Worm (Caenorhabditis elegans) whole organism, young adult: ENCODE measurements around the gene col-88.
"Not testable (repeated sequence)": the region's sequence is repeated elsewhere in the genome, so short reads cannot be mapped to it uniquely, and the experiment has no call there.

Experiments
- B0035.1 ChIP-seq: sonication (generic microtip); optimal IDR thresholded peaks from 2 replicates; lab custom pipeline; 2016; ENCODE audit warnings: missing genetic modification characterization, mild to moderate bottlenecking, missing compliant biosample characterization, missing genotype, missing genetic modification reagents
- B0261.1 ChIP-seq: sonication (generic microtip); optimal IDR thresholded peaks from 2 replicates; lab custom pipeline; 2016; ENCODE audit warnings: mild to moderate bottlenecking, missing genetic modification characterization, moderate library complexity, missing compliant biosample characterization
- B0336.3 ChIP-seq: fragments of 200-800 bp; sonication (Bioruptor generic); IDR thresholded peaks from 2 replicates; pipeline ENCODE4 v1.3.6; 2022; ENCODE audit warnings: missing genetic modification characterization, missing compliant biosample characterization
- C06A6.2 ChIP-seq: fragments of 200-800 bp; sonication (Bioruptor generic); conservative IDR thresholded peaks from 2 replicates; pipeline ENCODE4 v1.3.6; 2022; ENCODE audit warnings: missing genetic modification characterization, missing compliant biosample characterization
- D2030.7 ChIP-seq: fragments of 200-800 bp; sonication (Bioruptor generic); IDR thresholded peaks from 2 replicates; pipeline ENCODE4 v1.3.6; 2022; ENCODE audit warnings: missing genetic modification reagents, missing genetic modification characterization, missing compliant biosample characterization
- K12H6.12 ChIP-seq: fragments of 200-800 bp; sonication (Bioruptor generic); optimal IDR thresholded peaks from 2 replicates; lab custom pipeline; 2018; ENCODE audit warnings: mild to moderate bottlenecking, missing genetic modification characterization, missing compliant biosample characterization
- T07F8.4 ChIP-seq: sonication (generic microtip); optimal IDR thresholded peaks from 2 replicates; lab custom pipeline; 2016; ENCODE audit warnings: mild to moderate bottlenecking, missing genetic modification characterization, moderate library complexity, missing compliant biosample characterization
- Y53G8AR.9 ChIP-seq: fragments of 200-800 bp; sonication (Bioruptor generic); conservative IDR thresholded peaks from 2 replicates; pipeline ENCODE4 v1.3.6; 2022; ENCODE audit warnings: missing genetic modification reagents, missing genetic modification characterization, missing compliant biosample characterization
- Y67H2A.10 ChIP-seq: fragments of 200-800 bp; sonication (Bioruptor generic); conservative IDR thresholded peaks from 2 replicates; pipeline ENCODE4 v1.3.6; 2022; ENCODE audit warnings: missing genetic modification reagents, missing genetic modification characterization, missing compliant biosample characterization
- Y95B8A.8 ChIP-seq: fragments of 200-800 bp; sonication (Bioruptor generic); IDR thresholded peaks from 2 replicates; pipeline ENCODE4 v1.3.6; 2022; ENCODE audit warnings: missing genetic modification reagents, missing genetic modification characterization, missing compliant biosample characterization
- ZK185.1 ChIP-seq: sonication (generic microtip); optimal IDR thresholded peaks from 2 replicates; lab custom pipeline; 2016; ENCODE audit warnings: mild to moderate bottlenecking, missing genetic modification characterization, missing compliant biosample characterization; ENCODE audit not compliant: poor library complexity, severe bottlenecking
- akir-1 ChIP-seq: fragments of 200-800 bp; sonication (Bioruptor generic); optimal IDR thresholded peaks from 2 replicates; lab custom pipeline; 2018; ENCODE audit warnings: mild to moderate bottlenecking, missing genetic modification characterization, moderate library complexity, missing compliant biosample characterization
- aptf-3 ChIP-seq: fragments of 200-800 bp; sonication (Bioruptor generic); IDR thresholded peaks from 2 replicates; pipeline ENCODE4 v1.3.6; 2022; ENCODE audit warnings: missing genetic modification characterization, missing compliant biosample characterization
- attf-3 ChIP-seq: fragments of 200-800 bp; sonication (Bioruptor generic); conservative IDR thresholded peaks from 2 replicates; pipeline ENCODE4 v1.3.6; 2022; ENCODE audit warnings: missing genetic modification reagents, missing genetic modification characterization, missing compliant biosample characterization
- ceh-100 ChIP-seq: fragments of 200-800 bp; sonication (Bioruptor generic); IDR thresholded peaks from 2 replicates; pipeline ENCODE4 v1.3.6; 2022; ENCODE audit warnings: missing genetic modification reagents, missing genetic modification characterization, missing compliant biosample characterization
- ceh-79 ChIP-seq: sonication (generic microtip); optimal IDR thresholded peaks from 2 replicates; lab custom pipeline; 2017; ENCODE audit warnings: mild to moderate bottlenecking, missing genetic modification characterization, missing compliant biosample characterization
- dpff-1 ChIP-seq: sonication (generic microtip); optimal IDR thresholded peaks from 2 replicates; lab custom pipeline; 2017; ENCODE audit warnings: mild to moderate bottlenecking, missing genetic modification characterization, missing compliant biosample characterization
- egrh-3 ChIP-seq: fragments of 200-800 bp; sonication (Bioruptor generic); IDR thresholded peaks from 2 replicates; pipeline ENCODE4 v1.3.6; 2022; ENCODE audit warnings: missing genetic modification reagents, missing genetic modification characterization, missing compliant biosample characterization
- fkh-3 ChIP-seq: sonication (generic microtip); optimal IDR thresholded peaks from 2 replicates; lab custom pipeline; 2016; ENCODE audit warnings: mild to moderate bottlenecking, missing genetic modification characterization, missing compliant biosample characterization
- gei-17 ChIP-seq: fragments of 200-800 bp; sonication (Bioruptor generic); optimal IDR thresholded peaks from 2 replicates; lab custom pipeline; 2018; ENCODE audit warnings: mild to moderate bottlenecking, missing genetic modification characterization, missing compliant biosample characterization
- hlh-26 ChIP-seq: fragments of 200-800 bp; sonication (Bioruptor generic); conservative IDR thresholded peaks from 2 replicates; pipeline ENCODE4 v1.3.6; 2022; ENCODE audit warnings: missing genetic modification reagents, missing genetic modification characterization, missing compliant biosample characterization
- hmg-1.2 ChIP-seq: fragments of 200-800 bp; sonication (Bioruptor generic); IDR thresholded peaks from 2 replicates; pipeline ENCODE4 v1.3.6; 2022; ENCODE audit warnings: missing genetic modification reagents, missing genetic modification characterization, missing compliant biosample characterization
- lsl-1 ChIP-seq: fragments of 200-800 bp; sonication (Bioruptor generic); optimal IDR thresholded peaks from 2 replicates; lab custom pipeline; 2018; ENCODE audit warnings: mild to moderate bottlenecking, missing genetic modification characterization, moderate library complexity, missing compliant biosample characterization
- lsy-27 ChIP-seq: sonication (generic microtip); optimal IDR thresholded peaks from 2 replicates; lab custom pipeline; 2017; ENCODE audit warnings: missing genetic modification characterization, mild to moderate bottlenecking, missing compliant biosample characterization, antibody characterized with exemption, missing genotype, borderline replicate concordance; ENCODE audit not compliant: insufficient read depth
- madf-6 ChIP-seq: fragments of 200-800 bp; sonication (Bioruptor generic); IDR thresholded peaks from 2 replicates; pipeline ENCODE4 v1.3.6; 2022; ENCODE audit warnings: missing genetic modification reagents, missing genetic modification characterization, missing compliant biosample characterization
- madf-8 ChIP-seq: fragments of 200-800 bp; sonication (Bioruptor generic); conservative IDR thresholded peaks from 2 replicates; pipeline ENCODE4 v1.3.6; 2022; ENCODE audit warnings: missing genetic modification reagents, missing genetic modification characterization, missing compliant biosample characterization
- mcd-1 ChIP-seq: fragments of 200-800 bp; sonication (Bioruptor generic); IDR thresholded peaks from 2 replicates; pipeline ENCODE4 v1.3.6; 2022; ENCODE audit warnings: missing genetic modification reagents, missing genetic modification characterization, missing compliant biosample characterization
- nfyb-1 ChIP-seq: fragments of 200-800 bp; sonication (Bioruptor generic); IDR thresholded peaks from 2 replicates; pipeline ENCODE4 v1.3.6; 2022; ENCODE audit warnings: missing genetic modification reagents, missing genetic modification characterization, missing compliant biosample characterization
- nhr-90 ChIP-seq: sonication (generic microtip); optimal IDR thresholded peaks from 2 replicates; lab custom pipeline; 2016; ENCODE audit warnings: missing genotype, mild to moderate bottlenecking, missing genetic modification characterization, missing compliant biosample characterization
- pbrm-1 ChIP-seq: fragments of 200-800 bp; sonication (Bioruptor generic); IDR thresholded peaks from 2 replicates; pipeline ENCODE4 v1.3.6; 2022; ENCODE audit warnings: missing genetic modification reagents, missing genetic modification characterization, missing compliant biosample characterization
- repo-1 ChIP-seq: sonication (generic microtip); optimal IDR thresholded peaks from 2 replicates; lab custom pipeline; 2017; ENCODE audit warnings: mild to moderate bottlenecking, missing genetic modification characterization, missing compliant biosample characterization
- rpc-1 ChIP-seq, 2 experiments: fragments of 150-350 bp in 1 of 2; sonication (generic microtip) in 1 of 2; optimal IDR thresholded peaks; 2 replicates each; lab custom pipeline; 2014 to 2018; ENCODE audit warnings: missing biosample characterization in 1 of 2, missing genetic modification characterization in 1 of 2, missing genetic modification reagents in 1 of 2, missing genotype in 1 of 2
- sdz-38 ChIP-seq: sonication (generic microtip); optimal IDR thresholded peaks from 2 replicates; lab custom pipeline; 2016; ENCODE audit warnings: missing genotype, missing genetic modification characterization, missing compliant biosample characterization
- snpc-3.4 ChIP-seq: sonication (generic microtip); optimal IDR thresholded peaks from 2 replicates; lab custom pipeline; 2017; ENCODE audit warnings: missing genetic modification characterization, mild to moderate bottlenecking, missing compliant biosample characterization, antibody characterized with exemption, moderate library complexity, missing genotype, missing genetic modification reagents
- somi-1 ChIP-seq: fragments of 200-800 bp; sonication (Bioruptor generic); optimal IDR thresholded peaks from 2 replicates; lab custom pipeline; 2018; ENCODE audit warnings: mild to moderate bottlenecking, missing genetic modification characterization, missing compliant biosample characterization
- tbp1 ChIP-seq: fragments of 200-800 bp; sonication (Bioruptor generic); optimal IDR thresholded peaks from 2 replicates; lab custom pipeline; 2018; ENCODE audit warnings: mild to moderate bottlenecking, missing genetic modification characterization, missing compliant biosample characterization
- unc-130 ChIP-seq: sonication (generic microtip); optimal IDR thresholded peaks from 2 replicates; lab custom pipeline; 2016; ENCODE audit warnings: missing genetic modification reagents, missing genetic modification characterization, missing compliant biosample characterization
- zfh-2 ChIP-seq: fragments of 200-800 bp; sonication (Bioruptor generic); conservative IDR thresholded peaks from 2 replicates; pipeline ENCODE4 v1.3.6; 2022; ENCODE audit warnings: missing genetic modification reagents, missing genetic modification characterization, missing compliant biosample characterization
- ztf-25 ChIP-seq: fragments of 200-800 bp; sonication (Bioruptor generic); IDR thresholded peaks from 2 replicates; pipeline ENCODE4 v1.3.6; 2022; ENCODE audit warnings: missing genetic modification reagents, missing genetic modification characterization, missing compliant biosample characterization
- ztf-26 ChIP-seq: sonication (generic microtip); optimal IDR thresholded peaks from 2 replicates; lab custom pipeline; 2017; ENCODE audit warnings: missing genetic modification characterization, missing compliant biosample characterization

The col-88 gene

DNA sequence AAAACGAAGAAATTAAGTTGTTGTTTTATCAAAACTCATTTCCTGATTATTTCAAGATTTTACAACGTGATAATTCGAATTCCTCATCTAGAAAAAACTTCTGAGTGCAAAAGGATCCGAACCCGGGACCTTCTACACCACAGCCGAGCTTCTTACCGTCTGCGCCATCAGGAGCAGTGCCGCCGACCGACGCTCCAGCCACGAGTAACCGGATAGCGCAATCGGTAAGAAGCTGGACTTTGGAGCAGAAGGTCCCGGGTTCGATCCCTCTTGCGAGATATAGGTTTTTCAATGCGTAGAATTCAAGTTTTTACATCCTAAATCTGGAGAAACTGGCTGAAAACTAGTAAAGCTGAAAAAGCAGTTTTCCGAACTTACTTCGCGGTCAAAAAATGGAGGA lies 12.8 kb downstream of the col-88 start:
- 0 out of 2 replicates have a peak, but pooled peaks have one; percentile 42 for TF ChIP-seq D2030.7 (GFP tag; lab: Robert Waterston, UW)
- no peak for TF ChIP-seq madf-8 (GFP tag; lab: Robert Waterston, UW)
- peak; percentile 31; the same call in 1 of the 2 replicates for TF ChIP-seq mcd-1 (GFP tag; lab: Robert Waterston, UW)
- peak; percentile 46 for TF ChIP-seq zfh-2 (GFP tag; lab: Robert Waterston, UW)
- peak; percentile 30; the same call in 1 of the 2 replicates for TF ChIP-seq egrh-3 (GFP tag; lab: Robert Waterston, UW)

DNA sequence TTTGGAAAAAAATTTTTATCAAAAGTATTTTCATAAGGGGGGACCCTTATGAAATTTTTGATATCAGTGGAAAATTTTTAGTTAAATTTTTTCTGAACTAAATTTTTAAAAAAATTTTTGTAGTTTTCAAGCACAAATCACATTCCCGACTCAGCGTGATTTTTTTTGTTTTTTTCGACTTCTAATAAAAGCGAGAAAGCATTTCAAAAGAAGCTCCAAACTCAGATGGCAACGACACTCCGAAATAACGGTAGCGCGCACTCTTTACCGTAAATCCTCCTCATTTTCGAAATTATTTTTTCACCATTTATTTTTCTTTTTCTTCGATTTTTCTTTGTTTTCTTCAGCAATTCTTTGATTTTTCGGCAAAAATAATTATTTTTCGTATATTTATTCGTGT lies 16.4 kb downstream of the col-88 start:
- peak; percentile 52; the same call in 1 of the 2 replicates for TF ChIP-seq attf-3 (GFP tag; lab: Robert Waterston, UW)
- TF ChIP-seq, all 124 proteins: peak for 1; not testable (repeated sequence) for 123

DNA sequence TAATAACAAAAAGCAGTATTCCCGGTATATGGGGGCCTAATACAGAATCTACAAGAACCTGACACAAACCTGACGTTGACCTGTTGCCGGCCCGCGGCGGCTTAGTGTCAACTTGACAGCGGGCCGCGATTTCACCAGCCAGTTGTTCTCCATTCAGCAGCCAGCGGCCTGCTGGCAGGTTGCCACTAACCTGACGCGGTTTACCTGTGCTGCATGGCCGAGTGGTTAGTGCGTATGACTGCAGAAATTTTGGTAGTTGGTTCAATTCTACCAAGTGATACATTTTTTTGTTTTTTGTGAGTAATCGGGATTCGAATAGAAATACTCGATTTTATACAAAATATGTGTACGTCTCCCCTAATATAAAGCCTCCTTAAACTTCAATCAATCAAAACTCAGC lies 17.9 kb downstream of the col-88 start:
- peak; percentile 33; the same call in 1 of the 2 replicates for TF ChIP-seq nfyb-1 (GFP tag; lab: Robert Waterston, UW)
- TF ChIP-seq madf-6 (GFP tag; lab: Robert Waterston, UW) = 0 out of 2 replicates have a peak, but pooled peaks have one; percentile 15
- TF ChIP-seq D2030.7 (GFP tag; lab: Robert Waterston, UW) = peak; percentile 50
- TF ChIP-seq tbp1 = peak; percentile 75
- TF ChIP-seq B0261.1 (tag; lab: Kevin White, UChicago) = peak; percentile 35
- TF ChIP-seq rpc-1 (optimal IDR thresholded peaks at IDR 0.05; lab: Kevin White, UChicago) = not testable (repeated sequence)
- peak; percentile 32 for TF ChIP-seq rpc-1 (tag; optimal IDR thresholded peaks at IDR 0.05; lab: Kevin White, UChicago)

DNA sequence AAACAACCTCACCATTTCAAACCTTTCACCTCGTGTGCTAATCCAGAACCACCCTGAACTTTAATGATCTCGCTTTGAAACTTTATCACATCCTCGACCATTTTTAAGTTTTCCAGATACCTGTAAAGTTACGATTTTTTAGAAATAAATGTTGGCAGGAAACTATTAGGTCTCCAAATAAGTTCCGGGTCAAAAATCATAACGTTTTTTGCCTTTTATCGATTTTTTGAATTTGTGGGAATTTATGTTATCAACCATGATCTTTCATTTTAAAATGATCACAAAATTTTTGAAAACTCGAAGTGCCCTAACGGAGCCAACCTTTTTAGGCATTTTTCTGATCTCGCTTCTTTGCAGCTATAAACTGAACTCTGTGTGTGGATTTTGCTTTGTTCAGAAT lies 20.2 kb downstream of the col-88 start, which contains the start of gene btb-5:
Gene btb-5 (minus strand): TSS at position 101 of the 400 bp plus-strand sequence.
- no peak for TF ChIP-seq K12H6.12 (tag; lab: Kevin White, UChicago)
- TF ChIP-seq ceh-100 = no peak
- no peak for TF ChIP-seq somi-1 (GFP tag; lab: Kevin White, UChicago)
- no peak for TF ChIP-seq ceh-79 (tag; lab: Kevin White, UChicago)
- no peak for TF ChIP-seq gei-17 (GFP tag; lab: Kevin White, UChicago)
- TF ChIP-seq sdz-38 (tag; lab: Kevin White, UChicago) = no peak
- no peak for TF ChIP-seq ZK185.1 (tag; lab: Kevin White, UChicago)
- no peak for TF ChIP-seq B0336.3 (GFP tag; lab: Robert Waterston, UW)
- TF ChIP-seq hmg-1.2 (GFP tag; lab: Robert Waterston, UW) = no peak
- no peak for TF ChIP-seq fkh-3 (tag; lab: Kevin White, UChicago)
- TF ChIP-seq dpff-1 (tag; lab: Kevin White, UChicago) = no peak
- TF ChIP-seq unc-130 (GFP tag; lab: Kevin White, UChicago) = no peak
- TF ChIP-seq C06A6.2 (GFP tag; lab: Robert Waterston, UW) = no peak
- no peak for TF ChIP-seq Y67H2A.10 (GFP tag; lab: Robert Waterston, UW)
- TF ChIP-seq ztf-26 (tag; lab: Kevin White, UChicago) = no peak
- TF ChIP-seq T07F8.4 (tag; lab: Kevin White, UChicago) = no peak
- no peak for TF ChIP-seq lsy-27 (tag; lab: Kevin White, UChicago)
- TF ChIP-seq snpc-3.4 (tag; lab: Kevin White, UChicago) = no peak

DNA sequence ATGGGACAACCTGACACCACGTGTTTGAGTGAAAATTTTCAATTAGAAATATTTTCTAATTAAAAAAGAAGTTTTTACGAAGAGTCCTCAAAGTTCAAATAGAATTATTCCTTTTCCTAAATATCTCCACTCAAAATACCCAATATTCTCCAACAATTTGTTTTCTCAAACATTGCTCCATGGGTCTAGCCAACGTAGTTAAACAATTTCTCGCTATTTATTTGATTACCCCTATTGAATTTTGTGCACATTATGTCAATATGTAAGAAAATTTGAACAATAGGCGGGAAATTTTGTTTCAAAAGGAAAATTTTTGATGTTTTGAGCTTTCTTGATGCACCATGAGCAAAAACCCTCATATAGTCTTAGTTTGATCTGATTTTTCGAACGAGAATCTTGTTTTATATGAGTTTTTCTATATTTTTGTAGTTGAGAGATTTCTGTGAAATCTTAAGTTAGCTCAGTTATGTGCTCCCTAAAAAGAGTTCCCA lies 21.6 kb downstream of the col-88 start:
- TF ChIP-seq snpc-3.4 (tag; lab: Kevin White, UChicago) = no peak
- peak; percentile 33; the same call in 1 of the 2 replicates for TF ChIP-seq hmg-1.2 (GFP tag; lab: Robert Waterston, UW)
- no peak for TF ChIP-seq akir-1 (GFP tag; lab: Kevin White, UChicago)
- TF ChIP-seq hlh-26 = no peak
- no peak for TF ChIP-seq ztf-25
- no peak for TF ChIP-seq lsl-1
- peak; percentile 83 for TF ChIP-seq B0035.1 (tag; lab: Kevin White, UChicago)
- no peak for TF ChIP-seq tbp1
- TF ChIP-seq gei-17 (GFP tag; lab: Kevin White, UChicago) = no peak
- TF ChIP-seq Y95B8A.8 (GFP tag; lab: Robert Waterston, UW) = no peak
- TF ChIP-seq Y53G8AR.9 (GFP tag; lab: Robert Waterston, UW) = no peak
- no peak for TF ChIP-seq aptf-3 (GFP tag; lab: Robert Waterston, UW)
- no peak for TF ChIP-seq repo-1 (tag; lab: Kevin White, UChicago)
- TF ChIP-seq pbrm-1 (GFP tag; lab: Robert Waterston, UW) = peak; percentile 68
- no peak for TF ChIP-seq nhr-90 (tag; lab: Kevin White, UChicago)
